Worm (Caenorhabditis elegans) whole organism, young adult: ENCODE data around the gene F54H12.7.
A peak's percentile ranks its signal among the peaks of the same experiment; 100 is the strongest.

Source experiments
- B0261.1 ChIP-seq: sonication (generic microtip); optimal IDR thresholded peaks from 2 replicates; lab custom pipeline; 2016; ENCODE audit warnings: mild to moderate bottlenecking, missing genetic modification characterization, moderate library complexity, missing compliant biosample characterization
- B0336.3 ChIP-seq: fragments of 200-800 bp; sonication (Bioruptor generic); IDR thresholded peaks from 2 replicates; pipeline ENCODE4 v1.3.6; 2022; ENCODE audit warnings: missing genetic modification characterization, missing compliant biosample characterization
- C06A6.2 ChIP-seq: fragments of 200-800 bp; sonication (Bioruptor generic); conservative IDR thresholded peaks from 2 replicates; pipeline ENCODE4 v1.3.6; 2022; ENCODE audit warnings: missing genetic modification characterization, missing compliant biosample characterization
- C17E4.6 ChIP-seq: fragments of 200-800 bp; sonication (Bioruptor generic); IDR thresholded peaks from 2 replicates; pipeline ENCODE4 v1.3.6; 2022; ENCODE audit warnings: missing genetic modification reagents, missing genetic modification characterization, missing compliant biosample characterization
- D2030.7 ChIP-seq: fragments of 200-800 bp; sonication (Bioruptor generic); IDR thresholded peaks from 2 replicates; pipeline ENCODE4 v1.3.6; 2022; ENCODE audit warnings: missing genetic modification reagents, missing genetic modification characterization, missing compliant biosample characterization
- F10E7.11 ChIP-seq: sonication (generic microtip); optimal IDR thresholded peaks from 2 replicates; lab custom pipeline; 2017; ENCODE audit warnings: mild to moderate bottlenecking, missing genetic modification characterization, moderate library complexity, missing compliant biosample characterization
- F22D6.2 ChIP-seq: sonication (generic microtip); optimal IDR thresholded peaks from 2 replicates; lab custom pipeline; 2016; ENCODE audit warnings: mild to moderate bottlenecking, missing genetic modification characterization, missing compliant biosample characterization
- F33H1.4 ChIP-seq: fragments of 200-800 bp; sonication (Bioruptor generic); IDR thresholded peaks from 2 replicates; pipeline ENCODE4 v1.3.6; 2022; ENCODE audit warnings: missing genetic modification reagents, missing genetic modification characterization, missing compliant biosample characterization
- F57C9.4 ChIP-seq: sonication (generic microtip); optimal IDR thresholded peaks from 2 replicates; lab custom pipeline; 2017; ENCODE audit warnings: mild to moderate bottlenecking, missing genetic modification characterization, missing compliant biosample characterization
- K11D2.4 ChIP-seq: fragments of 200-800 bp; sonication (Bioruptor generic); IDR thresholded peaks from 2 replicates; pipeline ENCODE4 v1.3.6; 2022; ENCODE audit warnings: missing genetic modification reagents, missing genetic modification characterization, missing compliant biosample characterization
- K12H6.12 ChIP-seq: fragments of 200-800 bp; sonication (Bioruptor generic); optimal IDR thresholded peaks from 2 replicates; lab custom pipeline; 2018; ENCODE audit warnings: mild to moderate bottlenecking, missing genetic modification characterization, missing compliant biosample characterization
- Y56A3A.18 ChIP-seq: fragments of 200-800 bp; sonication (Bioruptor generic); IDR thresholded peaks from 2 replicates; pipeline ENCODE4 v1.3.6; 2022; ENCODE audit warnings: missing genetic modification reagents, missing genetic modification characterization, missing compliant biosample characterization
- aptf-2 ChIP-seq: fragments of 200-800 bp; sonication (Bioruptor generic); conservative IDR thresholded peaks from 2 replicates; pipeline ENCODE4 v1.3.6; 2022; ENCODE audit warnings: missing genetic modification reagents, missing genetic modification characterization, missing compliant biosample characterization
- athp-1 ChIP-seq: sonication (generic microtip); optimal IDR thresholded peaks from 2 replicates; lab custom pipeline; 2017; ENCODE audit warnings: mild to moderate bottlenecking, missing genetic modification characterization, missing compliant biosample characterization
- attf-5 ChIP-seq: fragments of 200-800 bp; sonication (Bioruptor generic); optimal IDR thresholded peaks from 2 replicates; lab custom pipeline; 2018; ENCODE audit warnings: mild to moderate bottlenecking, missing genetic modification characterization, missing compliant biosample characterization
- bed-1 ChIP-seq: fragments of 200-800 bp; sonication (Bioruptor generic); IDR thresholded peaks from 2 replicates; pipeline ENCODE4 v1.3.6; 2022; ENCODE audit warnings: missing genetic modification reagents, missing genetic modification characterization, missing compliant biosample characterization
- cebp-1 ChIP-seq, 2 experiments: fragments of 200-800 bp in 1 of 2; sonication (Bioruptor generic) in 1 of 2; sonication (generic microtip) in 1 of 2; IDR thresholded peaks in 1 of 2; optimal IDR thresholded peaks in 1 of 2; 2 replicates each; pipeline versions ENCODE4 v1.3.6 to Lab custom; 2017 to 2022; ENCODE audit warnings: missing compliant biosample characterization in 2 of 2, missing genetic modification characterization in 2 of 2, mild to moderate bottlenecking in 1 of 2, missing genetic modification reagents in 1 of 2, moderate library complexity in 1 of 2
- ceh-100 ChIP-seq: fragments of 200-800 bp; sonication (Bioruptor generic); IDR thresholded peaks from 2 replicates; pipeline ENCODE4 v1.3.6; 2022; ENCODE audit warnings: missing genetic modification reagents, missing genetic modification characterization, missing compliant biosample characterization
- ceh-58 ChIP-seq: fragments of 200-800 bp; sonication (Bioruptor generic); IDR thresholded peaks from 2 replicates; pipeline ENCODE4 v1.3.6; 2022; ENCODE audit warnings: missing genetic modification characterization, missing compliant biosample characterization
- die-1 ChIP-seq: sonication (generic microtip); optimal IDR thresholded peaks from 2 replicates; lab custom pipeline; 2016; ENCODE audit warnings: missing genotype, mild to moderate bottlenecking, missing genetic modification characterization, missing compliant biosample characterization
- dpff-1 ChIP-seq: sonication (generic microtip); optimal IDR thresholded peaks from 2 replicates; lab custom pipeline; 2017; ENCODE audit warnings: mild to moderate bottlenecking, missing genetic modification characterization, missing compliant biosample characterization
- dpl-1 ChIP-seq: fragments of 150-350 bp; optimal IDR thresholded peaks from 2 replicates; lab custom pipeline; 2014; ENCODE audit warnings: missing biosample characterization, missing genetic modification reagents, missing genetic modification characterization
- egl-44 ChIP-seq: fragments of 200-800 bp; sonication (Bioruptor generic); IDR thresholded peaks from 2 replicates; pipeline ENCODE4 v1.3.6; 2022; ENCODE audit warnings: missing genetic modification reagents, missing genetic modification characterization, missing compliant biosample characterization
- hlh-26 ChIP-seq: fragments of 200-800 bp; sonication (Bioruptor generic); conservative IDR thresholded peaks from 2 replicates; pipeline ENCODE4 v1.3.6; 2022; ENCODE audit warnings: missing genetic modification reagents, missing genetic modification characterization, missing compliant biosample characterization
- lin-26 ChIP-seq: fragments of 200-800 bp; sonication (Bioruptor generic); IDR thresholded peaks from 2 replicates; pipeline ENCODE4 v1.3.6; 2022; ENCODE audit warnings: missing genetic modification reagents, missing genetic modification characterization, missing compliant biosample characterization
- lir-1 ChIP-seq: fragments of 200-800 bp; sonication (Bioruptor generic); conservative IDR thresholded peaks from 2 replicates; pipeline ENCODE4 v1.3.6; 2022; ENCODE audit warnings: missing genetic modification reagents, missing genetic modification characterization, missing compliant biosample characterization
- lsl-1 ChIP-seq: fragments of 200-800 bp; sonication (Bioruptor generic); optimal IDR thresholded peaks from 2 replicates; lab custom pipeline; 2018; ENCODE audit warnings: mild to moderate bottlenecking, missing genetic modification characterization, moderate library complexity, missing compliant biosample characterization
- lsy-27 ChIP-seq: sonication (generic microtip); optimal IDR thresholded peaks from 2 replicates; lab custom pipeline; 2017; ENCODE audit warnings: missing genetic modification characterization, mild to moderate bottlenecking, missing compliant biosample characterization, antibody characterized with exemption, missing genotype, borderline replicate concordance; ENCODE audit not compliant: insufficient read depth
- madf-10 ChIP-seq: sonication (generic microtip); optimal IDR thresholded peaks from 2 replicates; lab custom pipeline; 2016; ENCODE audit warnings: mild to moderate bottlenecking, missing genetic modification characterization, missing compliant biosample characterization
- madf-6 ChIP-seq: fragments of 200-800 bp; sonication (Bioruptor generic); IDR thresholded peaks from 2 replicates; pipeline ENCODE4 v1.3.6; 2022; ENCODE audit warnings: missing genetic modification reagents, missing genetic modification characterization, missing compliant biosample characterization
- madf-8 ChIP-seq: fragments of 200-800 bp; sonication (Bioruptor generic); conservative IDR thresholded peaks from 2 replicates; pipeline ENCODE4 v1.3.6; 2022; ENCODE audit warnings: missing genetic modification reagents, missing genetic modification characterization, missing compliant biosample characterization
- mcd-1 ChIP-seq: fragments of 200-800 bp; sonication (Bioruptor generic); IDR thresholded peaks from 2 replicates; pipeline ENCODE4 v1.3.6; 2022; ENCODE audit warnings: missing genetic modification reagents, missing genetic modification characterization, missing compliant biosample characterization
- nhr-80 ChIP-seq: sonication (generic microtip); optimal IDR thresholded peaks from 2 replicates; lab custom pipeline; 2016; ENCODE audit warnings: missing genetic modification characterization, missing compliant biosample characterization
- pbrm-1 ChIP-seq: fragments of 200-800 bp; sonication (Bioruptor generic); IDR thresholded peaks from 2 replicates; pipeline ENCODE4 v1.3.6; 2022; ENCODE audit warnings: missing genetic modification reagents, missing genetic modification characterization, missing compliant biosample characterization
- rcor-1 ChIP-seq: fragments of 200-800 bp; sonication (Bioruptor generic); IDR thresholded peaks from 2 replicates; pipeline ENCODE4 v1.3.6; 2022; ENCODE audit warnings: missing genetic modification reagents, missing genetic modification characterization, missing compliant biosample characterization
- rec-8 ChIP-seq, 2 experiments: sonication (generic microtip); optimal IDR thresholded peaks; 2 replicates each; lab custom pipeline; 2016; ENCODE audit warnings: mild to moderate bottlenecking in 2 of 2, missing genetic modification characterization in 2 of 2, missing genetic modification reagents in 2 of 2, missing genotype in 2 of 2, missing biosample characterization in 1 of 2, missing compliant biosample characterization in 1 of 2, moderate library complexity in 1 of 2
- rpc-1 ChIP-seq, 2 experiments: fragments of 150-350 bp in 1 of 2; sonication (generic microtip) in 1 of 2; optimal IDR thresholded peaks; 2 replicates each; lab custom pipeline; 2014 to 2018; ENCODE audit warnings: missing biosample characterization in 1 of 2, missing genetic modification characterization in 1 of 2, missing genetic modification reagents in 1 of 2, missing genotype in 1 of 2
- sea-2 ChIP-seq: fragments of 200-800 bp; sonication (Bioruptor generic); IDR thresholded peaks from 2 replicates; pipeline ENCODE4 v1.3.6; 2022; ENCODE audit warnings: missing genetic modification characterization, missing compliant biosample characterization
- snpc-1.1 ChIP-seq: sonication (generic microtip); optimal IDR thresholded peaks from 2 replicates; lab custom pipeline; 2017; ENCODE audit warnings: missing genetic modification characterization, mild to moderate bottlenecking, missing compliant biosample characterization, antibody characterized with exemption, moderate library complexity, missing genotype, missing genetic modification reagents; ENCODE audit not compliant: insufficient read depth
- snpc-4 ChIP-seq, 5 experiments: fragments of 150-350 bp in 1 of 5; sonication (generic microtip) in 4 of 5; optimal IDR thresholded peaks; 2 replicates each; lab custom pipeline; 2014 to 2018; ENCODE audit warnings: missing genetic modification characterization in 5 of 5, missing biosample characterization in 3 of 5, antibody characterized with exemption in 2 of 5, mild to moderate bottlenecking in 2 of 5, missing compliant biosample characterization in 2 of 5, missing genotype in 2 of 5, moderate library complexity in 2 of 5, missing genetic modification reagents in 1 of 5
- tbp1 ChIP-seq: fragments of 200-800 bp; sonication (Bioruptor generic); optimal IDR thresholded peaks from 2 replicates; lab custom pipeline; 2018; ENCODE audit warnings: mild to moderate bottlenecking, missing genetic modification characterization, missing compliant biosample characterization
- tbx-9 ChIP-seq: sonication (generic microtip); optimal IDR thresholded peaks from 2 replicates; lab custom pipeline; 2016; ENCODE audit warnings: borderline replicate concordance, missing genetic modification characterization, inconsistent platforms, missing compliant biosample characterization
- unc-62 ChIP-seq: fragments of 150-350 bp; optimal IDR thresholded peaks from 2 replicates; lab custom pipeline; 2014; ENCODE audit warnings: missing biosample characterization, missing genetic modification reagents, missing genetic modification characterization
- zfh-2 ChIP-seq: fragments of 200-800 bp; sonication (Bioruptor generic); conservative IDR thresholded peaks from 2 replicates; pipeline ENCODE4 v1.3.6; 2022; ENCODE audit warnings: missing genetic modification reagents, missing genetic modification characterization, missing compliant biosample characterization
- ztf-22 ChIP-seq: fragments of 200-800 bp; sonication (Bioruptor generic); optimal IDR thresholded peaks from 2 replicates; lab custom pipeline; 2018; ENCODE audit warnings: mild to moderate bottlenecking, missing genetic modification characterization, moderate library complexity, missing compliant biosample characterization
- ztf-28 ChIP-seq: fragments of 200-800 bp; sonication (Bioruptor generic); IDR thresholded peaks from 2 replicates; pipeline ENCODE4 v1.3.6; 2022; ENCODE audit warnings: missing genetic modification reagents, missing genetic modification characterization, missing compliant biosample characterization
- ztf-6 ChIP-seq: fragments of 200-800 bp; sonication (Bioruptor generic); IDR thresholded peaks from 2 replicates; pipeline ENCODE4 v1.3.6; 2022; ENCODE audit warnings: missing genetic modification reagents, missing genetic modification characterization, missing compliant biosample characterization

The F54H12.7 gene

ce11 chrIII:7928549-7929129 is 40.5 kb upstream of the F54H12.7 start, which contains the start of the genes C29E4.13 and npp-15 (continued):
- TF ChIP-seq C06A6.2 (GFP tag; lab: Robert Waterston, UW) (no peak), ztf-6 (no peak), rec-8 (tag; optimal IDR thresholded peaks at IDR 0.05; lab: Kevin White, UChicago) (no peak), rpc-1 (optimal IDR thresholded peaks at IDR 0.05; lab: Kevin White, UChicago) (no peak), rpc-1 (tag; optimal IDR thresholded peaks at IDR 0.05; lab: Kevin White, UChicago) (no peak), C17E4.6 (GFP tag; lab: Robert Waterston, UW) (no peak), dpl-1 (peak; percentile 72), ceh-58 (no peak), D2030.7 (peak; percentile 50), snpc-4 (GFP tag; optimal IDR thresholded peaks at IDR 0.05; lab: Kevin White, UChicago) (no peak), snpc-4 (tag; optimal IDR thresholded peaks at IDR 0.05; lab: Kevin White, UChicago) (no peak), F33H1.4 (peak; percentile 82), madf-10 (tag; lab: Kevin White, UChicago) (no peak), K12H6.12 (no peak), ztf-22 (GFP tag; lab: Kevin White, UChicago) (no peak), pbrm-1 (no peak), hlh-26 (GFP tag; lab: Robert Waterston, UW) (no peak), attf-5 (GFP tag; lab: Kevin White, UChicago) (peak; percentile 46), tbp1 (GFP tag; lab: Kevin White, UChicago) (peak; percentile 1), aptf-2 (GFP tag; lab: Robert Waterston, UW) (no peak), zfh-2 (GFP tag; lab: Robert Waterston, UW) (no peak), athp-1 (tag; lab: Kevin White, UChicago) (no peak), madf-6 (peak; percentile 80), snpc-1.1 (no peak), nhr-80 (tag; lab: Kevin White, UChicago) (peak; percentile 15), dpff-1 (no peak), tbx-9 (tag; lab: Kevin White, UChicago) (no peak), lir-1 (GFP tag; lab: Robert Waterston, UW) (no peak), lin-26 (GFP tag; lab: Robert Waterston, UW) (no peak), B0336.3 (GFP tag; lab: Robert Waterston, UW) (no peak), F10E7.11 (no peak), unc-62 (GFP tag; lab: Kevin White, UChicago) (no peak), Y56A3A.18 (GFP tag; lab: Robert Waterston, UW) (no peak), madf-8 (GFP tag; lab: Robert Waterston, UW) (peak; percentile 55), die-1 (tag; lab: Kevin White, UChicago) (no peak), cebp-1 (GFP tag; IDR thresholded peaks at IDR 0.05; lab: Robert Waterston, UW) (no peak), cebp-1 (tag; optimal IDR thresholded peaks at IDR 0.05; lab: Kevin White, UChicago) (peak; percentile 18), egl-44 (no peak), lsl-1 (GFP tag; lab: Kevin White, UChicago) (peak; percentile 73), bed-1 (GFP tag; lab: Robert Waterston, UW) (no peak), ceh-100 (GFP tag; lab: Robert Waterston, UW) (no peak), sea-2 (GFP tag; lab: Robert Waterston, UW) (no peak), ztf-28 (GFP tag; lab: Robert Waterston, UW) (no peak), F57C9.4 (tag; lab: Kevin White, UChicago) (no peak), lsy-27 (tag; lab: Kevin White, UChicago) (no peak), K11D2.4 (GFP tag; lab: Robert Waterston, UW) (no peak), F22D6.2 (no peak), rcor-1 (GFP tag; lab: Robert Waterston, UW) (no peak), B0261.1 (no peak), mcd-1 (GFP tag; lab: Robert Waterston, UW) (no peak)
